Worm (Caenorhabditis elegans) whole organism, late embryonic: ENCODE measurements around the gene mars-1.

Experiments used
- C38D4.7 ChIP-seq: fragments of 200-800 bp; sonication (Bioruptor generic); optimal IDR thresholded peaks from 2 replicates; lab custom pipeline; 2018; ENCODE audit warnings: mild to moderate bottlenecking, missing genetic modification characterization, moderate library complexity, missing compliant biosample characterization
- K02D7.2 ChIP-seq: sonication (generic microtip); optimal IDR thresholded peaks from 2 replicates; lab custom pipeline; 2017; ENCODE audit warnings: mild to moderate bottlenecking, missing genetic modification characterization, missing compliant biosample characterization
- ahr-1 ChIP-seq: sonication (generic microtip); optimal IDR thresholded peaks from 2 replicates; lab custom pipeline; 2016; ENCODE audit warnings: missing genetic modification characterization, missing compliant biosample characterization
- ceh-2 ChIP-seq: sonication (generic microtip); optimal IDR thresholded peaks from 2 replicates; lab custom pipeline; 2016; ENCODE audit warnings: missing genotype, missing genetic modification characterization, missing compliant biosample characterization
- lim-6 ChIP-seq: sonication (generic microtip); optimal IDR thresholded peaks from 2 replicates; lab custom pipeline; 2016; ENCODE audit warnings: missing genetic modification characterization, missing compliant biosample characterization
- nfya-1 ChIP-seq: sonication (generic microtip); optimal IDR thresholded peaks from 2 replicates; lab custom pipeline; 2017; ENCODE audit warnings: missing genetic modification characterization, mild to moderate bottlenecking, missing compliant biosample characterization, antibody characterized with exemption, moderate library complexity
- pqm-1 ChIP-seq: sonication (generic microtip); optimal IDR thresholded peaks from 2 replicates; lab custom pipeline; 2016; ENCODE audit warnings: missing genetic modification characterization, missing compliant biosample characterization
- rnt-1 ChIP-seq: sonication (generic microtip); optimal IDR thresholded peaks from 2 replicates; lab custom pipeline; 2016; ENCODE audit warnings: missing genetic modification characterization, missing compliant biosample characterization

ce11 chrIV:11602498-11603068, 32.7 kb downstream of the mars-1 start, which contains the start of gene rps-11:
- TF ChIP-seq lim-6 (tag; lab: Kevin White, UChicago) = no peak
- no peak for TF ChIP-seq K02D7.2 (tag; lab: Kevin White, UChicago)
- no peak for TF ChIP-seq pqm-1 (tag; lab: Kevin White, UChicago)
- no peak for TF ChIP-seq nfya-1 (tag; lab: Kevin White, UChicago)
- TF ChIP-seq rnt-1 (tag; lab: Kevin White, UChicago) = no peak
- TF ChIP-seq ceh-2 (tag; lab: Kevin White, UChicago) = no peak
- TF ChIP-seq C38D4.7 (GFP tag; lab: Kevin White, UChicago) = no peak
- no peak for TF ChIP-seq ahr-1 (tag; lab: Kevin White, UChicago)
